Worm (Caenorhabditis elegans) whole organism, L3 larva: ENCODE data around the gene F26D11.2.

ENCODE experiments used
- R02D3.7 ChIP-seq: fragments of 150-350 bp; optimal IDR thresholded peaks from 2 replicates; lab custom pipeline; 2014; ENCODE audit warnings: missing biosample characterization, missing genetic modification characterization
- ZK546.5 ChIP-seq: sonication (generic microtip); optimal IDR thresholded peaks from 2 replicates; lab custom pipeline; 2017; ENCODE audit warnings: missing biosample characterization, missing genetic modification characterization
- aly-2 ChIP-seq: fragments of 150-350 bp; optimal IDR thresholded peaks from 2 replicates; lab custom pipeline; 2014; ENCODE audit warnings: missing biosample characterization, missing genetic modification characterization
- ama-1 ChIP-seq: fragments of 150-350 bp; optimal IDR thresholded peaks from 2 replicates; lab custom pipeline; 2018
- ceh-16 ChIP-seq: sonication (generic microtip); optimal IDR thresholded peaks from 2 replicates; lab custom pipeline; 2017; ENCODE audit warnings: missing biosample characterization, missing genetic modification characterization
- ceh-28 ChIP-seq: fragments of 150-350 bp; optimal IDR thresholded peaks from 2 replicates; lab custom pipeline; 2014; ENCODE audit warnings: missing biosample characterization, missing genetic modification reagents, missing genetic modification characterization
- ceh-82 ChIP-seq: fragments of 150-350 bp; optimal IDR thresholded peaks from 2 replicates; lab custom pipeline; 2014; ENCODE audit warnings: missing biosample characterization, missing genetic modification characterization
- ceh-9 ChIP-seq: sonication (generic microtip); optimal IDR thresholded peaks from 2 replicates; lab custom pipeline; 2018; ENCODE audit warnings: missing biosample characterization, missing genetic modification characterization
- daf-12 ChIP-seq: fragments of 150-350 bp; optimal IDR thresholded peaks from 2 replicates; lab custom pipeline; 2014; ENCODE audit warnings: missing biosample characterization, missing genetic modification reagents, missing genetic modification characterization
- egl-27 ChIP-seq: sonication (generic microtip); optimal IDR thresholded peaks from 4 replicates; lab custom pipeline; 2017; ENCODE audit warnings: missing biosample characterization, missing genetic modification reagents, missing genetic modification characterization
- egl-5 ChIP-seq: fragments of 150-350 bp; optimal IDR thresholded peaks from 2 replicates; lab custom pipeline; 2017; ENCODE audit warnings: missing biosample characterization, missing genetic modification reagents, missing genetic modification characterization, inconsistent platforms
- elt-1 ChIP-seq: fragments of 150-350 bp; optimal IDR thresholded peaks from 2 replicates; lab custom pipeline; 2014; ENCODE audit warnings: missing biosample characterization, missing genetic modification characterization
- elt-2 ChIP-seq: sonication (generic microtip); optimal IDR thresholded peaks from 2 replicates; lab custom pipeline; 2016; ENCODE audit warnings: missing genetic modification reagents, mild to moderate bottlenecking, missing genetic modification characterization, missing compliant biosample characterization
- elt-3 ChIP-seq, 3 experiments: fragments of 150-350 bp in 1 of 3; sonication (generic microtip) in 2 of 3; optimal IDR thresholded peaks; 2 replicates in 2 of 3; 4 replicates in 1 of 3; lab custom pipeline; 2014 to 2017; ENCODE audit warnings: missing biosample characterization in 3 of 3, missing genetic modification characterization in 3 of 3
- eor-1 ChIP-seq, 2 experiments: fragments of 150-350 bp; optimal IDR thresholded peaks; 2 replicates each; lab custom pipeline; 2014 to 2018; ENCODE audit warnings: missing biosample characterization in 2 of 2, missing genetic modification characterization in 2 of 2
- fkh-10 ChIP-seq: sonication (generic microtip); optimal IDR thresholded peaks from 2 replicates; lab custom pipeline; 2017; ENCODE audit warnings: missing biosample characterization, missing genetic modification reagents, missing genetic modification characterization
- fkh-2 ChIP-seq: fragments of 150-350 bp; optimal IDR thresholded peaks from 2 replicates; lab custom pipeline; 2014; ENCODE audit warnings: missing biosample characterization, missing genetic modification reagents, missing genetic modification characterization
- fos-1 ChIP-seq: fragments of 150-350 bp; optimal IDR thresholded peaks from 2 replicates; lab custom pipeline; 2014; ENCODE audit warnings: missing biosample characterization, missing genetic modification characterization
- hmg-11 ChIP-seq: sonication (generic microtip); optimal IDR thresholded peaks from 2 replicates; lab custom pipeline; 2016; ENCODE audit warnings: missing genetic modification characterization, missing compliant biosample characterization
- jun-1 ChIP-seq: fragments of 150-350 bp; optimal IDR thresholded peaks from 2 replicates; lab custom pipeline; 2014; ENCODE audit warnings: missing biosample characterization, missing genetic modification reagents, missing genetic modification characterization
- lin-39 ChIP-seq: fragments of 150-350 bp; optimal IDR thresholded peaks from 2 replicates; lab custom pipeline; 2018; ENCODE audit warnings: missing biosample characterization, missing genetic modification reagents, missing genetic modification characterization
- lsy-12 ChIP-seq: sonication (generic microtip); optimal IDR thresholded peaks from 2 replicates; lab custom pipeline; 2016; ENCODE audit warnings: mild to moderate bottlenecking, missing genetic modification characterization, missing compliant biosample characterization
- mdl-1 ChIP-seq: fragments of 150-350 bp; optimal IDR thresholded peaks from 2 replicates; lab custom pipeline; 2014; ENCODE audit warnings: missing biosample characterization, missing genetic modification characterization
- mml-1 ChIP-seq: fragments of 150-350 bp; sonication (generic microtip); optimal IDR thresholded peaks from 3 replicates; lab custom pipeline; 2014; ENCODE audit warnings: missing biosample characterization, missing genetic modification characterization
- nfya-1 ChIP-seq: sonication (generic microtip); optimal IDR thresholded peaks from 2 replicates; lab custom pipeline; 2017; ENCODE audit warnings: missing genetic modification characterization, mild to moderate bottlenecking, missing compliant biosample characterization, antibody characterized with exemption, moderate library complexity; ENCODE audit not compliant: insufficient read depth
- nhr-12 ChIP-seq: fragments of 150-350 bp; optimal IDR thresholded peaks from 2 replicates; lab custom pipeline; 2014; ENCODE audit warnings: missing biosample characterization, missing genetic modification characterization
- nhr-23 ChIP-seq: fragments of 150-350 bp; optimal IDR thresholded peaks from 2 replicates; lab custom pipeline; 2014; ENCODE audit warnings: missing biosample characterization, missing genetic modification reagents, missing genetic modification characterization
- nhr-237 ChIP-seq: fragments of 150-350 bp; optimal IDR thresholded peaks from 2 replicates; lab custom pipeline; 2014; ENCODE audit warnings: missing biosample characterization, missing genetic modification characterization
- nhr-25 ChIP-seq: sonication (generic microtip); optimal IDR thresholded peaks from 2 replicates; lab custom pipeline; 2017; ENCODE audit warnings: missing biosample characterization, missing genetic modification characterization
- nhr-28 ChIP-seq: fragments of 150-350 bp; optimal IDR thresholded peaks from 2 replicates; lab custom pipeline; 2014; ENCODE audit warnings: missing biosample characterization, missing genetic modification characterization
- nhr-67 ChIP-seq: fragments of 150-350 bp; optimal IDR thresholded peaks from 2 replicates; lab custom pipeline; 2014; ENCODE audit warnings: missing biosample characterization, missing genetic modification characterization
- nhr-76 ChIP-seq: fragments of 150-350 bp; sonication (generic microtip); optimal IDR thresholded peaks from 5 replicates; lab custom pipeline; 2014; ENCODE audit warnings: missing biosample characterization, missing genetic modification characterization
- nhr-77 ChIP-seq: fragments of 150-350 bp; optimal IDR thresholded peaks from 2 replicates; lab custom pipeline; 2014; ENCODE audit warnings: missing biosample characterization, missing genetic modification characterization
- pha-4 ChIP-seq: fragments of 150-350 bp; optimal IDR thresholded peaks from 2 replicates; lab custom pipeline; 2014; ENCODE audit warnings: missing biosample characterization, missing genetic modification reagents, missing genetic modification characterization
- pqm-1 ChIP-seq: fragments of 150-350 bp; optimal IDR thresholded peaks from 2 replicates; lab custom pipeline; 2017; ENCODE audit warnings: missing biosample characterization, missing genetic modification characterization, inconsistent platforms
- sea-2 ChIP-seq: fragments of 150-350 bp; sonication (generic microtip); optimal IDR thresholded peaks from 4 replicates; lab custom pipeline; 2014; ENCODE audit warnings: missing biosample characterization, missing genetic modification reagents, missing genetic modification characterization
- skn-1 ChIP-seq: fragments of 150-350 bp; optimal IDR thresholded peaks from 2 replicates; lab custom pipeline; 2014; ENCODE audit warnings: missing biosample characterization, missing genetic modification characterization
- snpc-4 ChIP-seq: fragments of 150-350 bp; optimal IDR thresholded peaks from 2 replicates; lab custom pipeline; 2014; ENCODE audit warnings: missing biosample characterization, missing genetic modification characterization
- tbx-2 ChIP-seq: sonication (generic microtip); optimal IDR thresholded peaks from 2 replicates; lab custom pipeline; 2016; ENCODE audit warnings: mild to moderate bottlenecking, missing genetic modification characterization, missing compliant biosample characterization
- unc-39 ChIP-seq: sonication (generic microtip); optimal IDR thresholded peaks from 4 replicates; lab custom pipeline; 2017; ENCODE audit warnings: missing biosample characterization, missing genetic modification characterization
- unc-62 ChIP-seq: fragments of 150-350 bp; sonication (generic microtip); optimal IDR thresholded peaks from 4 replicates; lab custom pipeline; 2014; ENCODE audit warnings: missing biosample characterization, missing genetic modification reagents, missing genetic modification characterization
- zag-1 ChIP-seq: fragments of 150-350 bp; optimal IDR thresholded peaks from 2 replicates; lab custom pipeline; 2014; ENCODE audit warnings: missing biosample characterization, missing genetic modification characterization
- ztf-11 ChIP-seq: fragments of 150-350 bp; optimal IDR thresholded peaks from 2 replicates; lab custom pipeline; 2014; ENCODE audit warnings: missing biosample characterization, missing genetic modification characterization
- ztf-4 ChIP-seq: fragments of 150-350 bp; optimal IDR thresholded peaks from 2 replicates; lab custom pipeline; 2014; ENCODE audit warnings: missing biosample characterization, missing genetic modification characterization

The F26D11.2 gene

DNA sequence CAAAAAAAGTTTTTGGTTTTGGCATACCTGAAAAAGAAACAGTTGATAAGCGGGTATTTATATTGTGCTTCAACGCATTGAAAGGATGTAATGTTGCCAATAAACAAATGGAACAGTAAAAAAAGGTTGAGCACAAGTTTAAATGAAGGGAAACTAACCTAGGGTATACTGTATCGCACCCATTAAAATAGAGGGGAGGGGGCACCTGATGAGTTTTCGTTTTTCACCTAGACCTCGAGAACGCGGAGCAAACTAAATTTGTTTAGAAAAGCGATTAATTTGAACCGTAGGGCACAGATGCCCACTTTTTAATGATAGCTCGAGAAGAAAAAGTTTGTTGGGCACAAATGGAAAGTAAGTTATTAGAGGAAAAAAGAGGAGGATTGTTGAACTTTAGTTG lies 26.1 kb upstream of the F26D11.2 start, which contains the start of gene ncx-10:
Gene ncx-10, minus strand, starts transcription at position 101 of the 400 bp plus-strand sequence.
- TF ChIP-seq tbx-2 (no peak), nfya-1 (no peak), eor-1 (tag; optimal IDR thresholded peaks at IDR 0.05; lab: Kevin White, UChicago) (no peak), nhr-67 (tag; lab: Kevin White, UChicago) (no peak), ztf-11 (tag; lab: Kevin White, UChicago) (no peak), unc-62 (GFP tag; lab: Kevin White, UChicago) (no peak), ztf-4 (tag; lab: Kevin White, UChicago) (no peak), lin-39 (tag; lab: Kevin White, UChicago) (no peak), nhr-76 (tag; lab: Kevin White, UChicago) (no peak), fkh-2 (no peak), ZK546.5 (tag; lab: Kevin White, UChicago) (no peak), daf-12 (tag; lab: Kevin White, UChicago) (no peak), ceh-82 (tag; lab: Kevin White, UChicago) (no peak), nhr-237 (tag; lab: Kevin White, UChicago) (no peak), egl-5 (no peak), hmg-11 (no peak), ama-1 (lab: Kevin White, UChicago) (no peak)

ce11 chrV:7937152-7937551 lies 21.9 kb upstream of the F26D11.2 start, which contains the start of gene srsx-3:
TSS of gene srsx-3 (minus strand) at chrV:7937252.
- TF ChIP-seq snpc-4 (tag; lab: Kevin White, UChicago) = no peak
- no peak for TF ChIP-seq nhr-76 (tag; lab: Kevin White, UChicago)
- TF ChIP-seq ztf-4 (tag; lab: Kevin White, UChicago) = no peak
- no peak for TF ChIP-seq nhr-23 (tag; lab: Kevin White, UChicago)
- TF ChIP-seq unc-39 = no peak
- TF ChIP-seq sea-2 (GFP tag; lab: Kevin White, UChicago) = no peak
- no peak for TF ChIP-seq elt-3 (tag; optimal IDR thresholded peaks at IDR 0.05; lab: Kevin White, UChicago)
- TF ChIP-seq elt-1 (tag; lab: Kevin White, UChicago) = no peak
- TF ChIP-seq R02D3.7 (tag; lab: Kevin White, UChicago) = no peak
- TF ChIP-seq fkh-10 = no peak
- no peak for TF ChIP-seq egl-27 (tag; lab: Kevin White, UChicago)
- TF ChIP-seq pqm-1 = no peak
- TF ChIP-seq nhr-237 (tag; lab: Kevin White, UChicago) = no peak
- TF ChIP-seq fkh-2 = no peak
- TF ChIP-seq fos-1 (tag; lab: Kevin White, UChicago) = no peak
- no peak for TF ChIP-seq mdl-1
- TF ChIP-seq mml-1 = no peak
- TF ChIP-seq ama-1 (lab: Kevin White, UChicago) = no peak

ce11 chrV:7940299-7940698 lies 18.8 kb upstream of the F26D11.2 start, which contains the start of gene srt-53:
TSS of gene srt-53 (minus strand) at chrV:7940399.
- TF ChIP-seq ceh-82 (tag; lab: Kevin White, UChicago) = no peak
- no peak for TF ChIP-seq nhr-77
- TF ChIP-seq egl-5 = no peak
- no peak for TF ChIP-seq jun-1
- no peak for TF ChIP-seq fkh-10
- no peak for TF ChIP-seq nhr-12 (tag; lab: Kevin White, UChicago)
- no peak for TF ChIP-seq ceh-28
- no peak for TF ChIP-seq pqm-1
- no peak for TF ChIP-seq skn-1 (tag; lab: Kevin White, UChicago)
- no peak for TF ChIP-seq elt-1 (tag; lab: Kevin White, UChicago)
- TF ChIP-seq ceh-16 (tag; lab: Kevin White, UChicago) = no peak
- TF ChIP-seq nhr-28 (tag; lab: Kevin White, UChicago) = no peak

- TF ChIP-seq nhr-76 (tag; lab: Kevin White, UChicago) (no peak), ceh-9 (tag; lab: Kevin White, UChicago) (no peak), nhr-25 (no peak), pha-4 (tag; lab: Kevin White, UChicago) (no peak), aly-2 (no peak), ztf-11 (tag; lab: Kevin White, UChicago) (no peak), daf-12 (tag; lab: Kevin White, UChicago) (no peak), elt-2 (tag; lab: Kevin White, UChicago) (no peak), zag-1 (no peak), pqm-1 (no peak), nhr-237 (tag; lab: Kevin White, UChicago) (no peak), ztf-4 (tag; lab: Kevin White, UChicago) (no peak), fkh-10 (no peak), snpc-4 (tag; lab: Kevin White, UChicago) (no peak), lsy-12 (no peak)
These were observed 15.5 kb upstream of the F26D11.2 start, which contains the start of gene Y97E10B.1 for ce11 chrV:7943568-7943967. TSS of gene Y97E10B.1 (plus strand) at chrV:7943868.
